Worm (Caenorhabditis elegans) whole organism, young adult: ENCODE results near the gene C07G3.8.

Experiments
- F55B11.4 ChIP-seq: sonication (generic microtip); optimal IDR thresholded peaks from 2 replicates; lab custom pipeline; 2016; ENCODE audit warnings: missing compliant biosample characterization, missing genetic modification characterization, borderline replicate concordance; ENCODE audit not compliant: insufficient read depth
- T26A5.8 ChIP-seq: sonication (generic microtip); optimal IDR thresholded peaks from 2 replicates; lab custom pipeline; 2016; ENCODE audit warnings: missing genetic modification characterization, missing compliant biosample characterization
- Y67H2A.10 ChIP-seq: fragments of 200-800 bp; sonication (Bioruptor generic); conservative IDR thresholded peaks from 2 replicates; pipeline ENCODE4 v1.3.6; 2022; ENCODE audit warnings: missing genetic modification reagents, missing genetic modification characterization, missing compliant biosample characterization
- aptf-2 ChIP-seq: fragments of 200-800 bp; sonication (Bioruptor generic); conservative IDR thresholded peaks from 2 replicates; pipeline ENCODE4 v1.3.6; 2022; ENCODE audit warnings: missing genetic modification reagents, missing genetic modification characterization, missing compliant biosample characterization
- ceh-100 ChIP-seq: fragments of 200-800 bp; sonication (Bioruptor generic); IDR thresholded peaks from 2 replicates; pipeline ENCODE4 v1.3.6; 2022; ENCODE audit warnings: missing genetic modification reagents, missing genetic modification characterization, missing compliant biosample characterization
- ceh-40 ChIP-seq: fragments of 200-800 bp; sonication (Bioruptor generic); IDR thresholded peaks from 2 replicates; pipeline ENCODE4 v1.3.6; 2022; ENCODE audit warnings: missing genetic modification characterization, missing compliant biosample characterization
- ceh-91 ChIP-seq: fragments of 200-800 bp; sonication (Bioruptor generic); IDR thresholded peaks from 2 replicates; pipeline ENCODE4 v1.3.6; 2022; ENCODE audit warnings: missing genetic modification reagents, missing genetic modification characterization, missing compliant biosample characterization
- egl-18 ChIP-seq: fragments of 200-800 bp; sonication (Bioruptor generic); IDR thresholded peaks from 2 replicates; pipeline ENCODE4 v1.3.6; 2022; ENCODE audit warnings: missing genetic modification reagents, missing genetic modification characterization, missing compliant biosample characterization
- hlh-26 ChIP-seq: fragments of 200-800 bp; sonication (Bioruptor generic); conservative IDR thresholded peaks from 2 replicates; pipeline ENCODE4 v1.3.6; 2022; ENCODE audit warnings: missing genetic modification reagents, missing genetic modification characterization, missing compliant biosample characterization
- nfya-1 ChIP-seq: sonication (generic microtip); optimal IDR thresholded peaks from 2 replicates; lab custom pipeline; 2017; ENCODE audit warnings: antibody characterized with exemption, missing compliant biosample characterization, missing genetic modification characterization, borderline replicate concordance; ENCODE audit not compliant: insufficient read depth
- nhr-80 ChIP-seq: sonication (generic microtip); optimal IDR thresholded peaks from 2 replicates; lab custom pipeline; 2016; ENCODE audit warnings: missing genetic modification characterization, missing compliant biosample characterization
- nhr-90 ChIP-seq: sonication (generic microtip); optimal IDR thresholded peaks from 2 replicates; lab custom pipeline; 2016; ENCODE audit warnings: missing genotype, mild to moderate bottlenecking, missing genetic modification characterization, missing compliant biosample characterization
- rec-8 ChIP-seq, 2 experiments: sonication (generic microtip); optimal IDR thresholded peaks; 2 replicates each; lab custom pipeline; 2016; ENCODE audit warnings: mild to moderate bottlenecking in 2 of 2, missing genetic modification characterization in 2 of 2, missing genetic modification reagents in 2 of 2, missing genotype in 2 of 2, missing biosample characterization in 1 of 2, missing compliant biosample characterization in 1 of 2, moderate library complexity in 1 of 2

ce11 chrV:3496880-3497279, 5.1 kb downstream of the C07G3.8 start, which contains the start of gene C07G3.15:
- TF ChIP-seq egl-18 (no peak), Y67H2A.10 (GFP tag; lab: Robert Waterston, UW) (no peak), aptf-2 (GFP tag; lab: Robert Waterston, UW) (no peak), hlh-26 (GFP tag; lab: Robert Waterston, UW) (no peak), F55B11.4 (tag; lab: Kevin White, UChicago) (no peak), nhr-80 (tag; lab: Kevin White, UChicago) (no peak), T26A5.8 (tag; lab: Kevin White, UChicago) (no peak), rec-8 (tag; optimal IDR thresholded peaks at IDR 0.05; lab: Kevin White, UChicago) (no peak), nhr-90 (no peak), ceh-100 (GFP tag; lab: Robert Waterston, UW) (no peak), ceh-91 (GFP tag; lab: Robert Waterston, UW) (no peak), ceh-40 (GFP tag; lab: Robert Waterston, UW) (no peak), nfya-1 (tag; lab: Kevin White, UChicago) (no peak)
